Worm (Caenorhabditis elegans): Measurements from ENCODE around the gene srw-48.
"Not testable (repeated sequence)": the region's sequence is repeated elsewhere in the genome, so short reads cannot be mapped to it uniquely, and the experiment has no call there.

Gene srw-48

ce11 chrV:16382949-16383348 lies 37.8 kb upstream of the srw-48 start:
- TF ChIP-seq elt-1 (tag; optimal IDR thresholded peaks at IDR 0.05) = no peak
- no peak for TF ChIP-seq ceh-16 (tag; optimal IDR thresholded peaks at IDR 0.05)
- TF ChIP-seq nhr-77 (tag; optimal IDR thresholded peaks at IDR 0.05) = no peak
- no peak for TF ChIP-seq fkh-2 (tag; optimal IDR thresholded peaks at IDR 0.05)
- no peak for TF ChIP-seq ama-1 (optimal IDR thresholded peaks at IDR 0.05)
- TF ChIP-seq R02D3.7 (tag; optimal IDR thresholded peaks at IDR 0.05) = no peak
- no peak for TF ChIP-seq ztf-4 (tag; optimal IDR thresholded peaks at IDR 0.05)
- no peak for TF ChIP-seq nhr-11 (tag; optimal IDR thresholded peaks at IDR 0.05)
- no peak for TF ChIP-seq nhr-43 (tag; optimal IDR thresholded peaks at IDR 0.05; ENCODE audit: poor library complexity, severe bottlenecking)
- no peak for TF ChIP-seq pha-4 (tag; optimal IDR thresholded peaks at IDR 0.05)
- TF ChIP-seq fos-1 (tag; optimal IDR thresholded peaks at IDR 0.05) = no peak
- TF ChIP-seq nhr-67 (tag; optimal IDR thresholded peaks at IDR 0.05) = no peak
- TF ChIP-seq pqm-1 (tag; optimal IDR thresholded peaks at IDR 0.05) = no peak
- no peak for TF ChIP-seq nhr-25 (tag; optimal IDR thresholded peaks at IDR 0.05)
- TF ChIP-seq unc-62 (GFP tag; optimal IDR thresholded peaks at IDR 0.05) = no peak
- no peak for TF ChIP-seq eor-1 (tag; optimal IDR thresholded peaks at IDR 0.05)
- no peak for TF ChIP-seq ceh-9 (tag; optimal IDR thresholded peaks at IDR 0.05)

- TF ChIP-seq elt-2, lin-15B, zag-1 (tag; optimal IDR thresholded peaks at IDR 0.05): not testable (repeated sequence)
These were observed 37.1 kb upstream of the srw-48 start, which contains the start of gene F13A7.7 for ce11 chrV:16383729-16384128. TSS of gene F13A7.7 (minus strand) at chrV:16383829.

ce11 chrV:16388268-16388667 lies 32.5 kb upstream of the srw-48 start, which contains the start of gene sri-65:
TSS of gene sri-65 (minus strand) at chrV:16388368.
- TF ChIP-seq ceh-82 (tag; optimal IDR thresholded peaks at IDR 0.05) (no peak), mdl-1 (tag; optimal IDR thresholded peaks at IDR 0.05) (no peak), aly-2 (tag; optimal IDR thresholded peaks at IDR 0.05) (no peak), unc-39 (tag; optimal IDR thresholded peaks at IDR 0.05) (no peak), R02D3.7 (tag; optimal IDR thresholded peaks at IDR 0.05) (no peak), nhr-77 (tag; optimal IDR thresholded peaks at IDR 0.05) (no peak), egl-27 (tag; optimal IDR thresholded peaks at IDR 0.05) (no peak), nhr-43 (tag; optimal IDR thresholded peaks at IDR 0.05; ENCODE audit: poor library complexity, severe bottlenecking) (no peak), unc-62 (GFP tag; optimal IDR thresholded peaks at IDR 0.05) (no peak), nhr-76 (tag; optimal IDR thresholded peaks at IDR 0.05) (no peak), zag-1 (tag; optimal IDR thresholded peaks at IDR 0.05) (no peak), fkh-2 (tag; optimal IDR thresholded peaks at IDR 0.05) (no peak), ZK546.5 (tag; optimal IDR thresholded peaks at IDR 0.05) (no peak), elt-2 (tag; optimal IDR thresholded peaks at IDR 0.05) (no peak), lin-39 (tag; optimal IDR thresholded peaks at IDR 0.05) (no peak)

ce11 chrV:16390655-16391054 lies 30.1 kb upstream of the srw-48 start, which contains the start of gene gst-44:
TSS of gene gst-44 (plus strand) at chrV:16390891.
- no peak for TF ChIP-seq zag-1 (tag; optimal IDR thresholded peaks at IDR 0.05)
- no peak for TF ChIP-seq fkh-2 (tag; optimal IDR thresholded peaks at IDR 0.05)
- no peak for TF ChIP-seq daf-12 (tag; optimal IDR thresholded peaks at IDR 0.05)
- no peak for TF ChIP-seq ztf-11 (tag; optimal IDR thresholded peaks at IDR 0.05)
- TF ChIP-seq lin-39 (tag; optimal IDR thresholded peaks at IDR 0.05) = no peak
- no peak for TF ChIP-seq fkh-10 (GFP tag; optimal IDR thresholded peaks at IDR 0.05)
- TF ChIP-seq elt-2 (tag; optimal IDR thresholded peaks at IDR 0.05) = peak; percentile 39
- TF ChIP-seq lin-15B (tag; optimal IDR thresholded peaks at IDR 0.05) = no peak
- no peak for TF ChIP-seq ztf-4 (tag; optimal IDR thresholded peaks at IDR 0.05)
- TF ChIP-seq unc-39 (tag; optimal IDR thresholded peaks at IDR 0.05) = no peak
- no peak for TF ChIP-seq R02D3.7 (tag; optimal IDR thresholded peaks at IDR 0.05)
- TF ChIP-seq aly-2 (tag; optimal IDR thresholded peaks at IDR 0.05) = no peak
- TF ChIP-seq nhr-237 (tag; optimal IDR thresholded peaks at IDR 0.05) = no peak
- TF ChIP-seq elt-1 (tag; optimal IDR thresholded peaks at IDR 0.05) = no peak
- peak; percentile 30 for TF ChIP-seq pqm-1 (tag; optimal IDR thresholded peaks at IDR 0.05)

ce11 chrV:16393728-16394127 lies 27.1 kb upstream of the srw-48 start, which contains the start of gene srd-63:
TSS of gene srd-63 (minus strand) at chrV:16393828.
- TF ChIP-seq sea-2 (GFP tag; optimal IDR thresholded peaks at IDR 0.05) = no peak

ce11 chrV:16395131-16395530 lies 25.7 kb upstream of the srw-48 start, which contains the start of gene F13A7.11:
TSS of gene F13A7.11 (minus strand) at chrV:16395304.
- peak; percentile 74 for TF ChIP-seq elt-2 (tag; optimal IDR thresholded peaks at IDR 0.05)
- TF ChIP-seq nhr-67 (tag; optimal IDR thresholded peaks at IDR 0.05) = no peak
- TF ChIP-seq nhr-237 (tag; optimal IDR thresholded peaks at IDR 0.05) = no peak
- peak; percentile 36 for TF ChIP-seq jun-1 (tag; optimal IDR thresholded peaks at IDR 0.05)
- no peak for TF ChIP-seq nhr-25 (tag; optimal IDR thresholded peaks at IDR 0.05)
- peak; percentile 1 for TF ChIP-seq hmg-11 (tag; optimal IDR thresholded peaks at IDR 0.05)
- peak; percentile 46 for TF ChIP-seq pha-4 (tag; optimal IDR thresholded peaks at IDR 0.05)
- TF ChIP-seq nhr-23 (tag; optimal IDR thresholded peaks at IDR 0.05) = peak; percentile 23
- TF ChIP-seq egl-27 (tag; optimal IDR thresholded peaks at IDR 0.05) = no peak
- peak; percentile 8 for TF ChIP-seq ceh-28 (tag; optimal IDR thresholded peaks at IDR 0.05)
- TF ChIP-seq pqm-1 (tag; optimal IDR thresholded peaks at IDR 0.05) = peak; percentile 86
- TF ChIP-seq mdl-1 (tag; optimal IDR thresholded peaks at IDR 0.05) = no peak
- no peak for TF ChIP-seq fkh-10 (GFP tag; optimal IDR thresholded peaks at IDR 0.05)
- no peak for TF ChIP-seq ceh-9 (tag; optimal IDR thresholded peaks at IDR 0.05)
